Worm (Caenorhabditis elegans): ENCODE results near the gene ZC239.15.
"Not testable (repeated sequence)": the region's sequence is repeated elsewhere in the genome, so short reads cannot be mapped to it uniquely, and the experiment has no call there.

ZC239.15 gene

ce11 chrII:3221730-3222129 lies 2.8 kb downstream of the ZC239.15 start, which contains the start of gene ZC239.14:
TSS of gene ZC239.14 (minus strand) at chrII:3222034.
- no peak for TF ChIP-seq tbx-7 (tag; optimal IDR thresholded peaks at IDR 0.05)
- no peak for TF ChIP-seq elt-4 (tag; optimal IDR thresholded peaks at IDR 0.05)
- no peak for TF ChIP-seq ceh-48 (tag; optimal IDR thresholded peaks at IDR 0.05)
- TF ChIP-seq elt-2 (tag; optimal IDR thresholded peaks at IDR 0.05) = no peak
- no peak for TF ChIP-seq unc-3 (GFP tag; conservative IDR thresholded peaks at IDR 0.05)
- TF ChIP-seq unc-3 (tag; optimal IDR thresholded peaks at IDR 0.05) = no peak
- no peak for TF ChIP-seq lin-11 (tag; optimal IDR thresholded peaks at IDR 0.05)
- no peak for TF ChIP-seq fkh-6 (tag; optimal IDR thresholded peaks at IDR 0.05)
- TF ChIP-seq T23F11.4 (GFP tag; optimal IDR thresholded peaks at IDR 0.05) = no peak
- no peak for TF ChIP-seq ceh-31 (tag; optimal IDR thresholded peaks at IDR 0.05)
- TF ChIP-seq hlh-6 (tag; optimal IDR thresholded peaks at IDR 0.05) = no peak

ce11 chrII:3220723-3221122 lies 3.8 kb downstream of the ZC239.15 start, which contains the start of gene ZC239.22:
TSS of gene ZC239.22 (minus strand) at chrII:3220823.
- no peak for TF ChIP-seq ceh-22 (tag; optimal IDR thresholded peaks at IDR 0.05)
- no peak for TF ChIP-seq elt-4 (tag; optimal IDR thresholded peaks at IDR 0.05)
- TF ChIP-seq pax-1 (tag; optimal IDR thresholded peaks at IDR 0.05) = no peak
- no peak for TF ChIP-seq nfya-1 (tag; optimal IDR thresholded peaks at IDR 0.05)
- TF ChIP-seq gmeb-2 (tag; optimal IDR thresholded peaks at IDR 0.05) = no peak
- no peak for TF ChIP-seq tbx-7 (tag; optimal IDR thresholded peaks at IDR 0.05)
- TF ChIP-seq ceh-2 (tag; optimal IDR thresholded peaks at IDR 0.05) = no peak
- TF ChIP-seq ceh-31 (tag; optimal IDR thresholded peaks at IDR 0.05) = no peak
- TF ChIP-seq K02D7.2 (tag; optimal IDR thresholded peaks at IDR 0.05) = no peak
- TF ChIP-seq hlh-30 (tag; optimal IDR thresholded peaks at IDR 0.05; ENCODE audit: insufficient read depth) = no peak
- no peak for TF ChIP-seq unc-42 (tag; optimal IDR thresholded peaks at IDR 0.05)

- TF ChIP-seq ceh-22 (tag; optimal IDR thresholded peaks at IDR 0.05); ama-1 (optimal IDR thresholded peaks at IDR 0.05); elt-2 (tag; optimal IDR thresholded peaks at IDR 0.05): not testable (repeated sequence)
These were observed 8.8 kb downstream of the ZC239.15 start, which contains the start of gene ZC239.3 for ce11 chrII:3215762-3216161. TSS of gene ZC239.3 (plus strand) at chrII:3216062.

ce11 chrII:3213898-3214297 lies 10.6 kb downstream of the ZC239.15 start, which contains the start of gene ZC239.4:
TSS of gene ZC239.4 (plus strand) at chrII:3214198.
- TF ChIP-seq eyg-1 (tag; optimal IDR thresholded peaks at IDR 0.05) (no peak), hlh-6 (tag; optimal IDR thresholded peaks at IDR 0.05) (no peak)

ce11 chrII:3210365-3210764 lies 14.2 kb downstream of the ZC239.15 start, which contains the start of gene ZC239.5:
TSS of gene ZC239.5 (plus strand) at chrII:3210665.
- TF ChIP-seq dve-1 (tag; optimal IDR thresholded peaks at IDR 0.05) (no peak), Y22D7AL.16 (tag; optimal IDR thresholded peaks at IDR 0.05) (no peak), ztf-16 (tag; optimal IDR thresholded peaks at IDR 0.05) (no peak), ceh-22 (tag; optimal IDR thresholded peaks at IDR 0.05) (no peak), lim-6 (tag; optimal IDR thresholded peaks at IDR 0.05) (no peak), sdc-2 (tag; optimal IDR thresholded peaks at IDR 0.05) (no peak), ttx-3 (tag; optimal IDR thresholded peaks at IDR 0.05) (no peak), ahr-1 (tag; optimal IDR thresholded peaks at IDR 0.05) (no peak), npax-4 (tag; optimal IDR thresholded peaks at IDR 0.05) (no peak), mec-3 (tag; optimal IDR thresholded peaks at IDR 0.05; ENCODE audit: borderline replicate concordance) (no peak), C38D4.7 (GFP tag; optimal IDR thresholded peaks at IDR 0.05) (no peak), nhr-11 (tag; optimal IDR thresholded peaks at IDR 0.05) (no peak)

- TF ChIP-seq elt-4 (tag; optimal IDR thresholded peaks at IDR 0.05) = no peak
These were observed 15.3 kb downstream of the ZC239.15 start, which contains the start of gene ZC239.6 for ce11 chrII:3209251-3209650. TSS of gene ZC239.6 (plus strand) at chrII:3209631.

All from whole organism, late embryonic.